Fruit fly (Drosophila melanogaster) whole organism, embryonic: Measurements from ENCODE around the gene CG31100.

Source experiments
- Ada2b ChIP-seq: fragments of 200-800 bp; sonication (Bioruptor generic); IDR thresholded peaks from 2 replicates; pipeline ENCODE4 v1.3.6; 2022; ENCODE audit warnings: missing biosample characterization, missing genetic modification characterization
- Atf-2 ChIP-seq: fragments of 200-800 bp; sonication (Bioruptor generic); optimal IDR thresholded peaks from 2 replicates; lab custom pipeline; 2016; ENCODE audit warnings: missing biosample characterization, missing genetic modification characterization
- CG12155 ChIP-seq: fragments of 200-800 bp; sonication (Bioruptor generic); optimal IDR thresholded peaks from 3 replicates; lab custom pipeline; 2016; ENCODE audit warnings: missing biosample characterization, missing genetic modification characterization
- CG12219 ChIP-seq: fragments of 200-800 bp; sonication (Bioruptor generic); optimal IDR thresholded peaks from 3 replicates; lab custom pipeline; 2018; ENCODE audit warnings: missing biosample characterization, mild to moderate bottlenecking, missing genetic modification characterization
- CG12236 ChIP-seq: fragments of 200-800 bp; sonication (Bioruptor generic); optimal IDR thresholded peaks from 2 replicates; lab custom pipeline; 2016; ENCODE audit warnings: missing biosample characterization, missing genetic modification characterization
- CG12299 ChIP-seq: fragments of 200-800 bp; sonication (Bioruptor generic); optimal IDR thresholded peaks from 2 replicates; lab custom pipeline; 2018; ENCODE audit warnings: missing biosample characterization, mild to moderate bottlenecking, missing genetic modification characterization
- CG13287 ChIP-seq: fragments of 200-800 bp; sonication (Bioruptor generic); IDR thresholded peaks from 2 replicates; pipeline ENCODE4 v1.3.6; 2022; ENCODE audit warnings: missing biosample characterization, missing genetic modification characterization; ENCODE audit not compliant: partially characterized antibody
- CG13894 ChIP-seq: fragments of 200-800 bp; sonication (Bioruptor generic); optimal IDR thresholded peaks from 3 replicates; lab custom pipeline; 2018; ENCODE audit warnings: missing biosample characterization, mild to moderate bottlenecking, missing genetic modification characterization, moderate library complexity
- CG14014 ChIP-seq: fragments of 200-800 bp; sonication (Bioruptor generic); IDR thresholded peaks from 2 replicates; pipeline ENCODE4 v1.3.6; 2022; ENCODE audit warnings: missing biosample characterization, missing genetic modification characterization
- CG1602 ChIP-seq: fragments of 200-800 bp; sonication (Bioruptor generic); optimal IDR thresholded peaks from 3 replicates; lab custom pipeline; 2016; ENCODE audit warnings: missing biosample characterization, missing genetic modification characterization
- CG17328 ChIP-seq: fragments of 200-800 bp; sonication (Bioruptor generic); IDR thresholded peaks from 2 replicates; pipeline ENCODE4 v1.3.6; 2022; ENCODE audit warnings: missing biosample characterization, missing genetic modification characterization
- CG30020 ChIP-seq: fragments of 200-800 bp; optimal IDR thresholded peaks from 2 replicates; lab custom pipeline; 2019; ENCODE audit warnings: missing biosample characterization, mild to moderate bottlenecking, missing genetic modification characterization, moderate library complexity
- CG30431 ChIP-seq: fragments of 200-800 bp; sonication (Bioruptor generic); optimal IDR thresholded peaks from 2 replicates; lab custom pipeline; 2017; ENCODE audit warnings: missing biosample characterization, missing genetic modification characterization
- CG33213 ChIP-seq: fragments of 200-800 bp; sonication (Bioruptor generic); optimal IDR thresholded peaks from 3 replicates; lab custom pipeline; 2016; ENCODE audit warnings: missing biosample characterization, missing genetic modification characterization
- CG3995 ChIP-seq: fragments of 200-800 bp; sonication (Bioruptor generic); optimal IDR thresholded peaks from 3 replicates; lab custom pipeline; 2016; ENCODE audit warnings: missing biosample characterization, missing genetic modification characterization
- CG4730 ChIP-seq: fragments of 200-800 bp; sonication (Bioruptor generic); IDR thresholded peaks from 2 replicates; pipeline ENCODE4 v1.3.6; 2022; ENCODE audit warnings: missing biosample characterization, missing genetic modification characterization
- CG5245 ChIP-seq: fragments of 200-800 bp; sonication (Bioruptor generic); optimal IDR thresholded peaks from 3 replicates; lab custom pipeline; 2016; ENCODE audit warnings: missing biosample characterization, missing genetic modification characterization
- CG5953 ChIP-seq: fragments of 200-800 bp; sonication (Bioruptor generic); IDR thresholded peaks from 2 replicates; pipeline ENCODE4 v1.3.6; 2022; ENCODE audit warnings: missing biosample characterization, missing genetic modification characterization
- CG7786 ChIP-seq: fragments of 200-800 bp; sonication (Bioruptor generic); optimal IDR thresholded peaks from 2 replicates; lab custom pipeline; 2016; ENCODE audit warnings: missing biosample characterization, missing genetic modification characterization
- CG7839 ChIP-seq: fragments of 200-800 bp; sonication (Bioruptor generic); optimal IDR thresholded peaks from 3 replicates; lab custom pipeline; 2018; ENCODE audit warnings: missing biosample characterization, mild to moderate bottlenecking, missing genetic modification characterization, moderate library complexity
- CG9215 ChIP-seq: fragments of 200-800 bp; sonication (Bioruptor generic); IDR thresholded peaks from 2 replicates; pipeline ENCODE4 v1.3.6; 2022; ENCODE audit warnings: missing biosample characterization, missing genetic modification characterization
- CG9727 ChIP-seq: fragments of 200-800 bp; sonication (Bioruptor generic); optimal IDR thresholded peaks from 3 replicates; lab custom pipeline; 2017; ENCODE audit warnings: missing biosample characterization, mild to moderate bottlenecking, missing genetic modification characterization
- CG9932 ChIP-seq: fragments of 200-800 bp; sonication (Bioruptor generic); IDR thresholded peaks from 2 replicates; pipeline ENCODE4 v1.3.6; 2022; ENCODE audit warnings: missing biosample characterization, missing genetic modification characterization
- CHES-1-like ChIP-seq: fragments of 200-800 bp; sonication (Bioruptor generic); optimal IDR thresholded peaks from 2 replicates; lab custom pipeline; 2016; ENCODE audit warnings: missing biosample characterization, missing genetic modification characterization
- Dad ChIP-seq: fragments of 200-800 bp; sonication (Bioruptor generic); optimal IDR thresholded peaks from 3 replicates; lab custom pipeline; 2016; ENCODE audit warnings: missing biosample characterization, missing genetic modification characterization
- Dfd ChIP-seq, 2 experiments: fragments of >200 bp; optimal IDR thresholded peaks; 2 replicates each; lab custom pipeline; 2017; ENCODE audit warnings: missing biosample characterization in 2 of 2, missing genetic modification characterization in 2 of 2
- Dip2 ChIP-seq: fragments of 200-800 bp; sonication (Bioruptor generic); IDR thresholded peaks from 2 replicates; pipeline ENCODE4 v1.3.6; 2022; ENCODE audit warnings: missing biosample characterization, missing genetic modification characterization
- Ets65A ChIP-seq: fragments of 200-800 bp; sonication (Bioruptor generic); peaks from one replicate; lab custom pipeline; 2016; ENCODE audit warnings: missing biosample characterization, missing genetic modification characterization
- HLH4C ChIP-seq: fragments of 200-800 bp; sonication (Bioruptor generic); IDR thresholded peaks from 3 replicates; pipeline ENCODE4 v1.3.6; 2022; ENCODE audit warnings: missing biosample characterization, missing genetic modification characterization; ENCODE audit not compliant: partially characterized antibody
- Hmx ChIP-seq: fragments of 200-800 bp; sonication (Bioruptor generic); optimal IDR thresholded peaks from 2 replicates; lab custom pipeline; 2016; ENCODE audit warnings: missing biosample characterization, missing genetic modification characterization
- MTF-1 ChIP-seq: fragments of 200-800 bp; sonication (Bioruptor generic); optimal IDR thresholded peaks from 2 replicates; lab custom pipeline; 2018; ENCODE audit warnings: missing biosample characterization, mild to moderate bottlenecking, missing genetic modification characterization, borderline replicate concordance
- NC2β ChIP-seq: fragments of 200-800 bp; sonication (Bioruptor generic); optimal IDR thresholded peaks from 2 replicates; lab custom pipeline; 2016; ENCODE audit warnings: missing biosample characterization, missing genetic modification characterization
- NFAT ChIP-seq: fragments of 200-800 bp; sonication (Bioruptor generic); IDR thresholded peaks from 2 replicates; pipeline ENCODE4 v1.3.6; 2022; ENCODE audit warnings: missing biosample characterization, missing genetic modification characterization
- Opbp ChIP-seq: fragments of 200-800 bp; sonication (Bioruptor generic); IDR thresholded peaks from 3 replicates; pipeline ENCODE4 v1.3.6; 2022; ENCODE audit warnings: missing biosample characterization, missing genetic modification characterization; ENCODE audit not compliant: partially characterized antibody
- Vsx1 ChIP-seq: fragments of 200-800 bp; sonication (Bioruptor generic); optimal IDR thresholded peaks from 2 replicates; lab custom pipeline; 2017; ENCODE audit warnings: missing biosample characterization, mild to moderate bottlenecking, missing genetic modification characterization, missing genetic modification reagents
- ewg ChIP-seq: fragments of 200-800 bp; sonication (Bioruptor generic); optimal IDR thresholded peaks from 3 replicates; lab custom pipeline; 2017; ENCODE audit warnings: mild to moderate bottlenecking, missing biosample characterization, missing genetic modification reagents, missing genetic modification characterization
- fd3F ChIP-seq: fragments of 200-800 bp; sonication (Bioruptor generic); optimal IDR thresholded peaks from 2 replicates; lab custom pipeline; 2018; ENCODE audit warnings: missing biosample characterization, mild to moderate bottlenecking, missing genetic modification characterization, moderate library complexity
- fd64A ChIP-seq: fragments of 200-800 bp; sonication (Bioruptor generic); optimal IDR thresholded peaks from 3 replicates; lab custom pipeline; 2018; ENCODE audit warnings: missing biosample characterization, mild to moderate bottlenecking, missing genetic modification characterization
- gem ChIP-seq: fragments of 200-800 bp; sonication (Bioruptor generic); optimal IDR thresholded peaks from 2 replicates; lab custom pipeline; 2019; ENCODE audit warnings: missing biosample characterization, mild to moderate bottlenecking, missing genetic modification characterization, moderate library complexity
- insv ChIP-seq, 2 experiments: fragments of 200-800 bp; sonication (Bioruptor generic); optimal IDR thresholded peaks; 3 replicates each; lab custom pipeline; 2016 to 2018; ENCODE audit warnings: missing biosample characterization in 2 of 2, missing genetic modification characterization in 2 of 2
- mam ChIP-seq: fragments of 200-800 bp; sonication (Bioruptor generic); optimal IDR thresholded peaks from 3 replicates; lab custom pipeline; 2016; ENCODE audit warnings: missing biosample characterization, missing genetic modification characterization
- nerfin-2 ChIP-seq: fragments of 200-800 bp; sonication (Bioruptor generic); IDR thresholded peaks from 2 replicates; pipeline ENCODE4 v1.3.6; 2022; ENCODE audit warnings: missing biosample characterization, missing genetic modification characterization; ENCODE audit not compliant: partially characterized antibody
- oc ChIP-seq: fragments of 200-800 bp; sonication (Bioruptor generic); optimal IDR thresholded peaks from 2 replicates; lab custom pipeline; 2018; ENCODE audit warnings: missing biosample characterization, mild to moderate bottlenecking, missing genetic modification characterization, moderate library complexity
- onecut ChIP-seq: fragments of 200-800 bp; sonication (Bioruptor generic); IDR thresholded peaks from 2 replicates; pipeline ENCODE4 v1.3.6; 2022; ENCODE audit warnings: missing biosample characterization, missing genetic modification characterization
- otp ChIP-seq: fragments of 200-800 bp; sonication (Bioruptor generic); IDR thresholded peaks from 3 replicates; pipeline ENCODE4, ENCODE4 v1.3.6; 2022; ENCODE audit warnings: missing biosample characterization, missing genetic modification characterization
- sisA ChIP-seq: fragments of 200-800 bp; sonication (Bioruptor generic); IDR thresholded peaks from 2 replicates; pipeline ENCODE4 v1.3.6; 2022; ENCODE audit warnings: missing biosample characterization, missing genetic modification characterization
- slbo ChIP-seq: fragments of 200-800 bp; sonication (Bioruptor generic); IDR thresholded peaks from 2 replicates; pipeline ENCODE4 v1.3.6; 2022; ENCODE audit warnings: missing biosample characterization, missing genetic modification characterization
- sob ChIP-seq: fragments of 200-800 bp; sonication (Bioruptor generic); IDR thresholded peaks from 2 replicates; pipeline ENCODE4 v1.3.6; 2022; ENCODE audit warnings: missing biosample characterization, missing genetic modification characterization
- stwl ChIP-seq: fragments of 200-800 bp; sonication (Bioruptor generic); optimal IDR thresholded peaks from 3 replicates; lab custom pipeline; 2018; ENCODE audit warnings: missing biosample characterization, mild to moderate bottlenecking, missing genetic modification characterization, moderate library complexity
- tin ChIP-seq: fragments of 200-800 bp; sonication (Bioruptor generic); optimal IDR thresholded peaks from 3 replicates; lab custom pipeline; 2016; ENCODE audit warnings: missing biosample characterization, missing genetic modification characterization
- unpg ChIP-seq: fragments of 200-800 bp; sonication (Bioruptor generic); optimal IDR thresholded peaks from 3 replicates; lab custom pipeline; 2018; ENCODE audit warnings: missing biosample characterization, mild to moderate bottlenecking, missing genetic modification characterization, moderate library complexity

CG31100 gene

dm6 chr3R:9038652-9039051 is 35.2 kb upstream of the CG31100 start, which contains the start of gene hyx (continued):
- TF ChIP-seq Dip2 = no peak
- peak; percentile 62; the same call in 1 of the 2 replicates for TF ChIP-seq slbo (GFP tag; lab: Robert Waterston, UW)
- TF ChIP-seq Ets65A = no peak
- no peak for TF ChIP-seq Vsx1 (GFP tag; lab: Kevin White, UChicago)
- TF ChIP-seq CG13287 (GFP tag; lab: Robert Waterston, UW) = peak; percentile 94
- TF ChIP-seq NC2β (GFP tag; lab: Kevin White, UChicago) = peak; percentile 17
- no peak for TF ChIP-seq MTF-1 (GFP tag; lab: Kevin White, UChicago)
- TF ChIP-seq CG9215 = no peak
- peak; percentile 45 for TF ChIP-seq stwl (tag; lab: Kevin White, UChicago)
- peak; percentile 9 for TF ChIP-seq CG9727 (GFP tag; lab: Kevin White, UChicago)
- TF ChIP-seq fd3F = no peak
- no peak for TF ChIP-seq Ada2b (GFP tag; lab: Robert Waterston, UW)
- TF ChIP-seq CG5245 = no peak
- peak; percentile 30; the same call in 1 of the 2 replicates for TF ChIP-seq CG14014 (GFP tag; lab: Robert Waterston, UW)
- no peak for TF ChIP-seq Dad (GFP tag; lab: Kevin White, UChicago)
- peak; percentile 29 for TF ChIP-seq CG12219 (GFP tag; lab: Kevin White, UChicago)
- peak in 1 of 2 experiments; percentile 22 for TF ChIP-seq insv (GFP tag; optimal IDR thresholded peaks at IDR 0.05; lab: Kevin White, UChicago)
- peak; percentile 58; the same call in 1 of the 2 replicates for TF ChIP-seq NFAT
- TF ChIP-seq CG4730 (GFP tag; lab: Robert Waterston, UW) = no peak
- no peak for TF ChIP-seq CG30431
- TF ChIP-seq CG12299 (tag; lab: Kevin White, UChicago) = no peak
- peak; percentile 59 for TF ChIP-seq mam (GFP tag; lab: Kevin White, UChicago)
- TF ChIP-seq CG7839 (tag; lab: Kevin White, UChicago) = no peak
- 0 out of 2 replicates have a peak, but pooled peaks have one; percentile 7 for TF ChIP-seq CG17328 (GFP tag; lab: Robert Waterston, UW)
- 0 out of 2 replicates have a peak, but pooled peaks have one; percentile 38 for TF ChIP-seq nerfin-2 (GFP tag; lab: Robert Waterston, UW)
- no peak for TF ChIP-seq fd64A
- no peak for TF ChIP-seq CG1602
- TF ChIP-seq Opbp = peak; percentile 80; the same call in 2 of the 3 replicates
- peak; percentile 65; the same call in 2 of the 3 replicates for TF ChIP-seq HLH4C (GFP tag; lab: Robert Waterston, UW)
- TF ChIP-seq CG9932 = peak; percentile 69
- TF ChIP-seq otp (GFP tag; lab: Robert Waterston, UW) = no peak
- TF ChIP-seq CHES-1-like (GFP tag; lab: Kevin White, UChicago) = peak; percentile 55
- TF ChIP-seq oc (tag; lab: Kevin White, UChicago) = peak; percentile 44
- TF ChIP-seq CG12155 (GFP tag; lab: Kevin White, UChicago) = peak; percentile 87
- no peak for TF ChIP-seq CG3995 (GFP tag; lab: Kevin White, UChicago)
- TF ChIP-seq gem (tag; lab: Kevin White, UChicago) = peak; percentile 53
- no peak for TF ChIP-seq ewg (GFP tag; lab: Kevin White, UChicago)
- TF ChIP-seq CG7786 = no peak
- no peak for TF ChIP-seq onecut (GFP tag; lab: Robert Waterston, UW)
- no peak for TF ChIP-seq sisA
- no peak for TF ChIP-seq Hmx (GFP tag; lab: Kevin White, UChicago)
- no peak for TF ChIP-seq CG30020 (tag; lab: Kevin White, UChicago)
- no peak for TF ChIP-seq Dfd (GFP tag; optimal IDR thresholded peaks at IDR 0.05; lab: Kevin White, UChicago)
- TF ChIP-seq CG12236 (GFP tag; lab: Kevin White, UChicago) = no peak
- peak; percentile 14 for TF ChIP-seq unpg (GFP tag; lab: Kevin White, UChicago)
- peak; percentile 61; the same call in 1 of the 2 replicates for TF ChIP-seq sob (GFP tag; lab: Robert Waterston, UW)
- TF ChIP-seq Atf-2 (GFP tag; lab: Kevin White, UChicago) = no peak
- no peak for TF ChIP-seq CG5953
- peak; percentile 1 for TF ChIP-seq CG33213 (GFP tag; lab: Kevin White, UChicago)
- peak; percentile 59 for TF ChIP-seq CG13894
- peak; percentile 47 for TF ChIP-seq tin
